Worm (Caenorhabditis elegans) whole organism, L1 larva: Measurements from ENCODE around the gene dph-2.

ENCODE experiments used
- C16A3.4 ChIP-seq: fragments of 150-350 bp; optimal IDR thresholded peaks from 2 replicates; lab custom pipeline; 2014; ENCODE audit warnings: missing biosample characterization, missing genetic modification characterization
- F16B12.6 ChIP-seq: fragments of 150-350 bp; optimal IDR thresholded peaks from 2 replicates; lab custom pipeline; 2014; ENCODE audit warnings: missing biosample characterization, missing genetic modification characterization
- aha-1 ChIP-seq: fragments of 150-350 bp; optimal IDR thresholded peaks from 2 replicates; lab custom pipeline; 2014; ENCODE audit warnings: missing biosample characterization, missing genetic modification characterization
- aly-2 ChIP-seq: fragments of 150-350 bp; optimal IDR thresholded peaks from 2 replicates; lab custom pipeline; 2014; ENCODE audit warnings: missing biosample characterization, missing genetic modification characterization
- ama-1 ChIP-seq: fragments of 150-350 bp; optimal IDR thresholded peaks from 2 replicates; lab custom pipeline; 2014
- blmp-1 ChIP-seq: fragments of 150-350 bp; optimal IDR thresholded peaks from 2 replicates; lab custom pipeline; 2014; ENCODE audit warnings: missing biosample characterization, missing genetic modification characterization
- ceh-63 ChIP-seq: fragments of 200-800 bp; sonication (Bioruptor generic); optimal IDR thresholded peaks from 2 replicates; lab custom pipeline; 2018; ENCODE audit warnings: mild to moderate bottlenecking, missing genetic modification characterization, missing compliant biosample characterization
- dpl-1 ChIP-seq, 3 experiments: fragments of 150-350 bp in 2 of 3; sonication (generic microtip) in 1 of 3; optimal IDR thresholded peaks; 2 replicates each; lab custom pipeline; 2014 to 2017; ENCODE audit warnings: missing biosample characterization in 3 of 3, missing genetic modification characterization in 3 of 3, missing genetic modification reagents in 3 of 3
- efl-1 ChIP-seq, 4 experiments: fragments of 150-350 bp; optimal IDR thresholded peaks in 3 of 4; peaks in 1 of 4; 1 replicate in 1 of 4; 2 replicates in 3 of 4; lab custom pipeline; 2014; ENCODE audit warnings: missing biosample characterization in 2 of 4, missing genetic modification characterization in 2 of 4, missing genetic modification reagents in 2 of 4
- elt-3 ChIP-seq, 6 experiments: fragments of 150-350 bp in 1 of 6; sonication (generic microtip); optimal IDR thresholded peaks; 2 replicates each; lab custom pipeline; 2017 to 2018; ENCODE audit warnings: missing biosample characterization in 6 of 6, missing genetic modification characterization in 6 of 6, inconsistent platforms in 1 of 6
- ets-5 ChIP-seq: fragments of 200-800 bp; sonication (Bioruptor generic); IDR thresholded peaks from 2 replicates; pipeline ENCODE4 v1.3.6; 2022; ENCODE audit warnings: missing genetic modification characterization, missing compliant biosample characterization
- fkh-10 ChIP-seq: sonication (generic microtip); optimal IDR thresholded peaks from 2 replicates; lab custom pipeline; 2017; ENCODE audit warnings: missing biosample characterization, missing genetic modification reagents, missing genetic modification characterization
- hlh-17 ChIP-seq: fragments of 200-800 bp; sonication (Bioruptor generic); optimal IDR thresholded peaks from 2 replicates; lab custom pipeline; 2018; ENCODE audit warnings: missing genetic modification characterization, mild to moderate bottlenecking, missing compliant biosample characterization, moderate library complexity, borderline replicate concordance
- lin-13 ChIP-seq: fragments of 150-350 bp; optimal IDR thresholded peaks from 2 replicates; lab custom pipeline; 2014; ENCODE audit warnings: missing biosample characterization, missing genetic modification reagents, missing genetic modification characterization
- lin-35 ChIP-seq, 2 experiments: fragments of 150-350 bp; optimal IDR thresholded peaks; 2 replicates each; lab custom pipeline; 2014; ENCODE audit warnings: missing biosample characterization in 2 of 2, missing genetic modification characterization in 2 of 2, missing genetic modification reagents in 2 of 2
- lin-39 ChIP-seq: fragments of 150-350 bp; optimal IDR thresholded peaks from 2 replicates; lab custom pipeline; 2014; ENCODE audit warnings: missing biosample characterization, missing genetic modification reagents, missing genetic modification characterization
- lsy-2 ChIP-seq, 2 experiments: fragments of 150-350 bp; optimal IDR thresholded peaks; 2 replicates each; lab custom pipeline; 2014; ENCODE audit warnings: missing biosample characterization in 2 of 2, missing genetic modification characterization in 2 of 2
- mab-9 ChIP-seq: fragments of 200-800 bp; sonication (Bioruptor generic); IDR thresholded peaks from 2 replicates; pipeline ENCODE4 v1.3.6; 2022; ENCODE audit warnings: missing genetic modification reagents, missing genetic modification characterization, missing compliant biosample characterization
- mep-1 ChIP-seq: fragments of 150-350 bp; optimal IDR thresholded peaks from 2 replicates; lab custom pipeline; 2014; ENCODE audit warnings: missing biosample characterization, missing genetic modification characterization
- nhr-11 ChIP-seq: fragments of 150-350 bp; optimal IDR thresholded peaks from 2 replicates; lab custom pipeline; 2014; ENCODE audit warnings: missing biosample characterization, missing genetic modification characterization
- nhr-12 ChIP-seq: sonication (generic microtip); optimal IDR thresholded peaks from 2 replicates; lab custom pipeline; 2017; ENCODE audit warnings: missing biosample characterization, missing genetic modification characterization
- nhr-28 ChIP-seq: fragments of 150-350 bp; optimal IDR thresholded peaks from 2 replicates; lab custom pipeline; 2014; ENCODE audit warnings: missing biosample characterization, missing genetic modification characterization
- nhr-47 ChIP-seq: sonication (generic microtip); optimal IDR thresholded peaks from 2 replicates; lab custom pipeline; 2016; ENCODE audit warnings: mild to moderate bottlenecking, missing genetic modification characterization, moderate library complexity, missing compliant biosample characterization
- nhr-71 ChIP-seq: sonication (generic microtip); optimal IDR thresholded peaks from 2 replicates; lab custom pipeline; 2016; ENCODE audit warnings: mild to moderate bottlenecking, missing genetic modification characterization, moderate library complexity, missing compliant biosample characterization
- nhr-77 ChIP-seq: fragments of 150-350 bp; optimal IDR thresholded peaks from 2 replicates; lab custom pipeline; 2014; ENCODE audit warnings: missing biosample characterization, missing genetic modification characterization
- nhr-85 ChIP-seq: sonication (generic microtip); peaks from one replicate; lab custom pipeline; 2016; ENCODE audit warnings: missing genetic modification characterization, inconsistent platforms, missing compliant biosample characterization
- pag-3 ChIP-seq: sonication (generic microtip); optimal IDR thresholded peaks from 2 replicates; lab custom pipeline; 2017; ENCODE audit warnings: missing genetic modification characterization, mild to moderate bottlenecking, missing compliant biosample characterization, antibody characterized with exemption, borderline replicate concordance; ENCODE audit not compliant: insufficient read depth
- rnt-1 ChIP-seq: sonication (generic microtip); optimal IDR thresholded peaks from 2 replicates; lab custom pipeline; 2016; ENCODE audit warnings: mild to moderate bottlenecking, missing genetic modification characterization, moderate library complexity, missing compliant biosample characterization
- snu-23 ChIP-seq: sonication (generic microtip); optimal IDR thresholded peaks from 2 replicates; lab custom pipeline; 2016; ENCODE audit warnings: missing genetic modification characterization, missing compliant biosample characterization
- sup-37 ChIP-seq: fragments of 200-800 bp; sonication (Bioruptor generic); optimal IDR thresholded peaks from 2 replicates; lab custom pipeline; 2018; ENCODE audit warnings: mild to moderate bottlenecking, missing genetic modification characterization, missing compliant biosample characterization
- swsn-7 ChIP-seq: sonication (generic microtip); optimal IDR thresholded peaks from 2 replicates; lab custom pipeline; 2016; ENCODE audit warnings: missing genetic modification characterization, missing compliant biosample characterization
- unc-62 ChIP-seq: fragments of 150-350 bp; optimal IDR thresholded peaks from 2 replicates; lab custom pipeline; 2014; ENCODE audit warnings: missing biosample characterization, missing genetic modification reagents, missing genetic modification characterization
- zip-4 ChIP-seq: fragments of 200-800 bp; sonication (Bioruptor generic); optimal IDR thresholded peaks from 2 replicates; lab custom pipeline; 2018; ENCODE audit warnings: mild to moderate bottlenecking, missing genetic modification characterization, moderate library complexity, missing compliant biosample characterization
- ztf-11 ChIP-seq, 2 experiments: sonication (generic microtip); optimal IDR thresholded peaks; 2 replicates each; lab custom pipeline; 2016 to 2017; ENCODE audit warnings: missing genetic modification characterization in 2 of 2, missing biosample characterization in 1 of 2, missing compliant biosample characterization in 1 of 2

Gene dph-2

DNA sequence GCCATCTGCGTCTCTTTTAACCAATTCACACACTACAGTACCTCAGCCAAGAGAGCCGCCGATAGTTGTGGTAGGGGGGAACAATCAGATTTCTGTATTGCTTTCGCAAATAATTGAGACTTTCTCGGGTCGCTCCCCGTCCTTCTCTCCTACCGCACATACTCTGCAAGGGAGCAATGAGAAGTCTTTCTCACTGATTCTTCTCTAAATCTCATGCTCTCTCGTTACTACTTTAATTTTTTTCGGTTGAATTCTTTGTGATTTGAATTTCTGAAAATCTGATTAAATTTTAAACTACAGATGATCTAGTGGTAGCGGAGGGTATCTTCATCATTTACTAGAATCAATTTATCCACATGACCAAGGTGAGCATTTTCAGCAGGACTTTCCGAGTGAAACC is 38.8 kb downstream of the dph-2 start, which contains the start of gene ptb-1:
Gene ptb-1, plus strand, starts transcription at position 301 of the 400 bp plus-strand sequence.
- TF ChIP-seq unc-62 (GFP tag; lab: Kevin White, UChicago), result no peak

DNA sequence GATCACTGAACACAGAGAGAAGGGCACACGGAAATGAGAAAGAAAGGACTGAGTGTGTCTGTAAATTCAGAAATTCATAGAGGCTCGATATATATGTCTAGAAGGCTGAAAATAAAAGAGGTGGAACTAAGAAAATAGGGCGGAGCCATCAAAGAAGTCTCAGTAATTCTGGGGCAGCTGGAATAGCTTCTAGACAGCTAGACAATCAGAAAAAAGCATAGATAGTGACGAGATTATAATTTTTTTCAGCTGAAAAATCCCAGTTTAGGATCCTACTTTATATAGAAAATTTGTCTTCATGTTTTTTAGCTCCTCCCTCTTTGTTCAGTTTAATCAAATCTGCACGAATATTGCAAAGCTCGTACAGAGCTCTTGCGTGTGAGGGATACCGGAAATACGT is 49.1 kb downstream of the dph-2 start, which contains the start of gene D2089.3:
Gene D2089.3, minus strand, starts transcription at position 101 of the 400 bp plus-strand sequence.
- no peak for TF ChIP-seq nhr-85 (tag; lab: Kevin White, UChicago)
- no peak for TF ChIP-seq nhr-71
- TF ChIP-seq nhr-12 (tag; lab: Kevin White, UChicago), result no peak
- no peak for TF ChIP-seq rnt-1 (tag; lab: Kevin White, UChicago)
- no peak for TF ChIP-seq ceh-63 (GFP tag; lab: Kevin White, UChicago)
- TF ChIP-seq mep-1 (tag; lab: Kevin White, UChicago), result no peak
- no peak for TF ChIP-seq pag-3 (tag; lab: Kevin White, UChicago)
- TF ChIP-seq elt-3 (tag; optimal IDR thresholded peaks at IDR 0.05; lab: Kevin White, UChicago), result no peak
- no peak for TF ChIP-seq mab-9 (GFP tag; lab: Robert Waterston, UW)
- TF ChIP-seq nhr-28 (tag; lab: Kevin White, UChicago), result no peak
- TF ChIP-seq nhr-77 (tag; lab: Kevin White, UChicago), result no peak
- TF ChIP-seq F16B12.6 (tag; lab: Kevin White, UChicago), result no peak
- TF ChIP-seq nhr-47 (tag; lab: Kevin White, UChicago), result no peak
- no peak for TF ChIP-seq efl-1 (optimal IDR thresholded peaks at IDR 0.05; lab: Kevin White, UChicago)
- no peak for TF ChIP-seq efl-1 (GFP tag; optimal IDR thresholded peaks at IDR 0.05 in 1 of 2; lab: Kevin White, UChicago)
- TF ChIP-seq swsn-7, result no peak
- no peak for TF ChIP-seq aha-1 (tag; lab: Kevin White, UChicago)
- TF ChIP-seq hlh-17, result no peak
- TF ChIP-seq ets-5 (GFP tag; lab: Robert Waterston, UW), result no peak

DNA sequence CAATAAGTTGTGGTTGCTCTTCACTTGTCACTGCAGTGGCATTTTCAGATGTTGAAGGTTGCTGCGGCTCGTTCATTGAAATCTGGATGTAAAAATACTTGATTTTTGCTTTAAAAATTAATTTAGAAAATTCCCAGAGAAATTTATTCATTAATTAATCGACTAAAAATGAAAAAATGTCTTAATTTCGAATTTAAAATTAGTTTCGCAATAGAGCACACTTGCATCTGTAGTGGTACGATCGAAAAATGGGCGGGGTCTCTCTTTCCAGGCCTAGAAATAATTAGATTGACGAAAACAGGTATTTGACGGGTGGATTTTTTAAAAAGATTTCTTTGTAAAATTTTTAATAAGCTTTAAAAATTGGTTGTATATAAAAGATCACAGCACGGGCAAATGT is 51.4 kb downstream of the dph-2 start, which contains the start of gene D2089.8:
Gene D2089.8, minus strand, starts transcription at position 84 of the 400 bp plus-strand sequence.
- no peak for TF ChIP-seq zip-4
- no peak for TF ChIP-seq lin-13 (GFP tag; lab: Kevin White, UChicago)
- TF ChIP-seq blmp-1 (tag; lab: Kevin White, UChicago), result peak; percentile 17
- no peak for TF ChIP-seq ztf-11 (tag; optimal IDR thresholded peaks at IDR 0.05; lab: Kevin White, UChicago)
- peak in 1 of 2 experiments; percentile 21 for TF ChIP-seq efl-1 (optimal IDR thresholded peaks at IDR 0.05; lab: Kevin White, UChicago)
- TF ChIP-seq efl-1 (GFP tag; optimal IDR thresholded peaks at IDR 0.05 in 1 of 2; lab: Kevin White, UChicago), result peak; percentile 19 to 39
- peak in 2 of 3 experiments; percentile 9 to 55 for TF ChIP-seq dpl-1 (GFP tag; optimal IDR thresholded peaks at IDR 0.05; lab: Kevin White, UChicago)
- peak; percentile 12 for TF ChIP-seq C16A3.4 (tag; lab: Kevin White, UChicago)
- peak; percentile 38 for TF ChIP-seq mep-1 (tag; lab: Kevin White, UChicago)
- peak in 1 of 2 experiments; percentile 43 for TF ChIP-seq lin-35 (GFP tag; optimal IDR thresholded peaks at IDR 0.05; lab: Kevin White, UChicago)
- TF ChIP-seq lsy-2 (tag; optimal IDR thresholded peaks at IDR 0.05; lab: Kevin White, UChicago), result peak in 1 of 2 experiments; percentile 48
- TF ChIP-seq, all 84 proteins: peak for 7

ce11 chrII:10662279-10662678 is 51.8 kb downstream of the dph-2 start:
- TF ChIP-seq efl-1 (optimal IDR thresholded peaks at IDR 0.05; lab: Kevin White, UChicago) (no peak), efl-1 (GFP tag; optimal IDR thresholded peaks at IDR 0.05 in 1 of 2; lab: Kevin White, UChicago) (peak in 1 of 2 experiments; percentile 75), ama-1 (lab: Kevin White, UChicago) (no peak)

DNA sequence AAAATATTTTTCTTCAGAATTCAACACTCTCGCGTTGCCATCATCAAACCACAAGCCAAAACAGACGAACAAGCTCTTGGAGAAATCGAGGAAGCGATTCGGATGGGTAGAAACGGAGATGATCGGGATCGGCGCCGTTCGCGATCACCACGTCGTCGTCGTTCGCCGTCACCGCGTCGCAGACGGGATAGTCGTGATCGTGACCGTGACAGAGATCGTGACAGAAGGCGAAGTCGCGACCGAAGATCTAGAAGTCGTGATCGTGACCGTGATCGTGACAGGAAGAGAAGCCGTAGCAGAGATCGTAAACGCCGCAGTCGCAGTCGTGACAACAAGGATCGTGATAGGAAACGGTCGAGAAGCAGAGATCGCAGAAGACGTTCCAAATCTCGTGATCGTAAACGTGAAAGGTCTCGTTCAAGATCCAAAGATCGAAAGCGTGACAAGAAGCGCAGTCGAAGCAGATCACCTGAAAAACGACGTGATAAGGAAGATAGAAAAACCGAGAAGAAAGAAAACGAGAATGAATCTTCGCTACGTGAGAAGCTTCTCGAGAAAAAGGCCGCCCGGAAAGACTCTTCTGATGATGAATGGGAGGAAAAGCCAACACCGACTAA is 52.5 kb downstream of the dph-2 start:
- TF ChIP-seq aly-2 (tag; lab: Kevin White, UChicago) (no peak), ets-5 (GFP tag; lab: Robert Waterston, UW) (0 out of 2 replicates have a peak, but pooled peaks have one; percentile 67), blmp-1 (tag; lab: Kevin White, UChicago) (peak; percentile 14)

ce11 chrII:10660892-10661291 is 53.2 kb downstream of the dph-2 start, which contains the start of gene marc-2:
Gene marc-2, minus strand, starts transcription at chrII:10660992.
- TF ChIP-seq nhr-11 (tag; lab: Kevin White, UChicago), result no peak
- no peak for TF ChIP-seq sup-37 (GFP tag; lab: Kevin White, UChicago)
- TF ChIP-seq fkh-10 (GFP tag; lab: Kevin White, UChicago), result no peak
- peak; percentile 10 for TF ChIP-seq nhr-85 (tag; lab: Kevin White, UChicago)
- TF ChIP-seq lin-39 (tag; lab: Kevin White, UChicago), result no peak
- TF ChIP-seq snu-23 (GFP tag; lab: Kevin White, UChicago), result no peak
- TF ChIP-seq nhr-71, result no peak
- no peak for TF ChIP-seq nhr-28 (tag; lab: Kevin White, UChicago)
- no peak for TF ChIP-seq hlh-17
- TF ChIP-seq, all 84 proteins: peak for 1
